Worm (Caenorhabditis elegans) whole organism, late embryonic: ENCODE results near the gene C34C12.9.

Experiments
- C38D4.7 ChIP-seq: fragments of 200-800 bp; sonication (Bioruptor generic); optimal IDR thresholded peaks from 2 replicates; lab custom pipeline; 2018; ENCODE audit warnings: mild to moderate bottlenecking, missing genetic modification characterization, moderate library complexity, missing compliant biosample characterization
- F13H6.1 ChIP-seq: sonication (generic microtip); optimal IDR thresholded peaks from 2 replicates; lab custom pipeline; 2016; ENCODE audit warnings: missing genetic modification characterization, missing compliant biosample characterization
- K02D7.2 ChIP-seq: sonication (generic microtip); optimal IDR thresholded peaks from 2 replicates; lab custom pipeline; 2017; ENCODE audit warnings: mild to moderate bottlenecking, missing genetic modification characterization, missing compliant biosample characterization
- K09A11.1 ChIP-seq: sonication (generic microtip); optimal IDR thresholded peaks from 2 replicates; lab custom pipeline; 2017; ENCODE audit warnings: antibody characterized with exemption, mild to moderate bottlenecking, missing genetic modification characterization, missing compliant biosample characterization; ENCODE audit not compliant: insufficient read depth
- T23F11.4 ChIP-seq: fragments of 200-800 bp; sonication (Bioruptor generic); optimal IDR thresholded peaks from 2 replicates; lab custom pipeline; 2018; ENCODE audit warnings: mild to moderate bottlenecking, missing genetic modification characterization, missing compliant biosample characterization
- Y22D7AL.16 ChIP-seq: sonication (generic microtip); optimal IDR thresholded peaks from 2 replicates; lab custom pipeline; 2016; ENCODE audit warnings: missing genetic modification characterization, missing compliant biosample characterization
- ama-1 ChIP-seq: fragments of 150-350 bp; optimal IDR thresholded peaks from 2 replicates; lab custom pipeline; 2014
- ceh-14 ChIP-seq: sonication (generic microtip); optimal IDR thresholded peaks from 2 replicates; lab custom pipeline; 2016; ENCODE audit warnings: missing genotype, missing genetic modification characterization, missing compliant biosample characterization
- ceh-19 ChIP-seq: fragments of 200-800 bp; sonication (Bioruptor generic); optimal IDR thresholded peaks from 2 replicates; lab custom pipeline; 2018; ENCODE audit warnings: mild to moderate bottlenecking, missing genetic modification characterization, missing compliant biosample characterization
- ceh-22 ChIP-seq: sonication (generic microtip); optimal IDR thresholded peaks from 2 replicates; lab custom pipeline; 2017; ENCODE audit warnings: missing biosample characterization, missing genetic modification characterization
- ceh-24 ChIP-seq: sonication (generic microtip); optimal IDR thresholded peaks from 2 replicates; lab custom pipeline; 2016; ENCODE audit warnings: mild to moderate bottlenecking, missing genetic modification characterization, missing compliant biosample characterization
- ceh-30 ChIP-seq: fragments of 150-350 bp; optimal IDR thresholded peaks from 2 replicates; lab custom pipeline; 2014; ENCODE audit warnings: missing biosample characterization, missing genetic modification characterization
- ceh-45 ChIP-seq: fragments of 200-800 bp; sonication (Bioruptor generic); IDR thresholded peaks from 2 replicates; pipeline ENCODE4 v1.3.6; 2022; ENCODE audit warnings: missing genetic modification reagents, missing genetic modification characterization, missing compliant biosample characterization
- ceh-9 ChIP-seq: sonication (generic microtip); optimal IDR thresholded peaks from 2 replicates; lab custom pipeline; 2016; ENCODE audit warnings: mild to moderate bottlenecking, missing genetic modification characterization, inconsistent platforms, missing compliant biosample characterization
- che-1 ChIP-seq: sonication (generic microtip); optimal IDR thresholded peaks from 2 replicates; lab custom pipeline; 2016; ENCODE audit warnings: mild to moderate bottlenecking, missing genetic modification characterization, missing compliant biosample characterization
- dve-1 ChIP-seq: sonication (generic microtip); optimal IDR thresholded peaks from 2 replicates; lab custom pipeline; 2017; ENCODE audit warnings: antibody characterized with exemption, mild to moderate bottlenecking, missing genetic modification characterization, missing compliant biosample characterization
- elt-2 ChIP-seq: sonication (generic microtip); optimal IDR thresholded peaks from 2 replicates; lab custom pipeline; 2016; ENCODE audit warnings: missing genetic modification reagents, missing genetic modification characterization, missing compliant biosample characterization
- elt-4 ChIP-seq: sonication (generic microtip); optimal IDR thresholded peaks from 2 replicates; lab custom pipeline; 2016; ENCODE audit warnings: missing genetic modification characterization, missing compliant biosample characterization
- ets-4 ChIP-seq: sonication (generic microtip); optimal IDR thresholded peaks from 2 replicates; lab custom pipeline; 2016; ENCODE audit warnings: missing genetic modification characterization, missing compliant biosample characterization
- eyg-1 ChIP-seq: sonication (generic microtip); optimal IDR thresholded peaks from 2 replicates; lab custom pipeline; 2016; ENCODE audit warnings: missing genotype, missing genetic modification characterization, missing compliant biosample characterization
- fax-1 ChIP-seq: sonication (generic microtip); optimal IDR thresholded peaks from 2 replicates; lab custom pipeline; 2016; ENCODE audit warnings: missing genotype, missing genetic modification characterization, missing compliant biosample characterization
- fkh-10 ChIP-seq: fragments of 150-350 bp; optimal IDR thresholded peaks from 2 replicates; lab custom pipeline; 2014; ENCODE audit warnings: missing biosample characterization, missing genetic modification reagents, missing genetic modification characterization
- fkh-6 ChIP-seq: sonication (generic microtip); optimal IDR thresholded peaks from 2 replicates; lab custom pipeline; 2016; ENCODE audit warnings: missing genetic modification characterization, missing compliant biosample characterization
- hlh-30 ChIP-seq: sonication (generic microtip); optimal IDR thresholded peaks from 2 replicates; lab custom pipeline; 2017; ENCODE audit warnings: antibody characterized with exemption, missing genetic modification characterization, missing compliant biosample characterization; ENCODE audit not compliant: insufficient read depth
- hlh-6 ChIP-seq: sonication (generic microtip); optimal IDR thresholded peaks from 2 replicates; lab custom pipeline; 2016; ENCODE audit warnings: missing genotype, missing genetic modification characterization, missing compliant biosample characterization
- hlh-8 ChIP-seq: sonication (generic microtip); optimal IDR thresholded peaks from 2 replicates; lab custom pipeline; 2016; ENCODE audit warnings: missing genotype, missing genetic modification characterization, missing compliant biosample characterization
- lim-6 ChIP-seq: sonication (generic microtip); optimal IDR thresholded peaks from 2 replicates; lab custom pipeline; 2016; ENCODE audit warnings: missing genetic modification characterization, missing compliant biosample characterization
- lin-11 ChIP-seq: fragments of 200-800 bp; sonication (Bioruptor generic); optimal IDR thresholded peaks from 2 replicates; lab custom pipeline; 2018; ENCODE audit warnings: mild to moderate bottlenecking, missing genetic modification characterization, missing compliant biosample characterization
- madf-2 ChIP-seq: sonication (generic microtip); optimal IDR thresholded peaks from 2 replicates; lab custom pipeline; 2017; ENCODE audit warnings: missing genetic modification characterization, missing compliant biosample characterization
- mec-3 ChIP-seq: sonication (generic microtip); optimal IDR thresholded peaks from 2 replicates; lab custom pipeline; 2016; ENCODE audit warnings: borderline replicate concordance, missing genetic modification characterization, missing compliant biosample characterization
- nfya-1 ChIP-seq: sonication (generic microtip); optimal IDR thresholded peaks from 2 replicates; lab custom pipeline; 2017; ENCODE audit warnings: missing genetic modification characterization, mild to moderate bottlenecking, missing compliant biosample characterization, antibody characterized with exemption, moderate library complexity
- nhr-11 ChIP-seq: fragments of 150-350 bp; optimal IDR thresholded peaks from 2 replicates; lab custom pipeline; 2014; ENCODE audit warnings: missing biosample characterization, missing genetic modification characterization
- nhr-232 ChIP-seq: sonication (generic microtip); optimal IDR thresholded peaks from 2 replicates; lab custom pipeline; 2016; ENCODE audit warnings: missing genetic modification characterization, missing compliant biosample characterization
- odd-2 ChIP-seq: sonication (generic microtip); optimal IDR thresholded peaks from 2 replicates; lab custom pipeline; 2017; ENCODE audit warnings: antibody characterized with exemption, mild to moderate bottlenecking, missing genetic modification characterization, missing compliant biosample characterization
- pag-3 ChIP-seq: sonication (generic microtip); optimal IDR thresholded peaks from 2 replicates; lab custom pipeline; 2016; ENCODE audit warnings: missing compliant biosample characterization, missing genetic modification characterization, borderline replicate concordance
- pat-9 ChIP-seq: fragments of 200-800 bp; sonication (Bioruptor generic); optimal IDR thresholded peaks from 2 replicates; lab custom pipeline; 2018; ENCODE audit warnings: mild to moderate bottlenecking, missing genetic modification characterization, moderate library complexity, missing compliant biosample characterization
- pax-1 ChIP-seq: fragments of 150-350 bp; optimal IDR thresholded peaks from 2 replicates; lab custom pipeline; 2014; ENCODE audit warnings: missing biosample characterization, missing genetic modification characterization
- pha-4 ChIP-seq: fragments of 150-350 bp; optimal IDR thresholded peaks from 2 replicates; lab custom pipeline; 2018; ENCODE audit warnings: missing biosample characterization, missing genetic modification reagents, missing genetic modification characterization
- pqm-1 ChIP-seq: sonication (generic microtip); optimal IDR thresholded peaks from 2 replicates; lab custom pipeline; 2016; ENCODE audit warnings: missing genetic modification characterization, missing compliant biosample characterization
- pros-1 ChIP-seq: fragments of 150-350 bp; optimal IDR thresholded peaks from 2 replicates; lab custom pipeline; 2014; ENCODE audit warnings: missing biosample characterization, missing genetic modification reagents, missing genetic modification characterization
- sdc-2 ChIP-seq: sonication (generic microtip); optimal IDR thresholded peaks from 2 replicates; lab custom pipeline; 2016; ENCODE audit warnings: missing genotype, missing genetic modification characterization, missing compliant biosample characterization
- sox-4 ChIP-seq: sonication (generic microtip); optimal IDR thresholded peaks from 2 replicates; lab custom pipeline; 2017; ENCODE audit warnings: mild to moderate bottlenecking, missing genetic modification characterization, inconsistent platforms, missing compliant biosample characterization
- syd-9 ChIP-seq: sonication (generic microtip); optimal IDR thresholded peaks from 2 replicates; lab custom pipeline; 2016; ENCODE audit warnings: mild to moderate bottlenecking, missing genetic modification characterization, moderate library complexity, missing compliant biosample characterization
- tbx-2 ChIP-seq: sonication (generic microtip); optimal IDR thresholded peaks from 2 replicates; lab custom pipeline; 2016; ENCODE audit warnings: missing genetic modification characterization, missing compliant biosample characterization
- tbx-7 ChIP-seq: sonication (generic microtip); optimal IDR thresholded peaks from 2 replicates; lab custom pipeline; 2016; ENCODE audit warnings: missing genotype, missing genetic modification characterization, missing compliant biosample characterization
- ttx-3 ChIP-seq: sonication (generic microtip); optimal IDR thresholded peaks from 2 replicates; lab custom pipeline; 2016; ENCODE audit warnings: missing genetic modification reagents, missing genetic modification characterization, missing compliant biosample characterization
- unc-42 ChIP-seq: sonication (generic microtip); optimal IDR thresholded peaks from 2 replicates; lab custom pipeline; 2016; ENCODE audit warnings: missing genotype, missing genetic modification characterization, missing compliant biosample characterization
- unc-86 ChIP-seq: sonication (generic microtip); optimal IDR thresholded peaks from 2 replicates; lab custom pipeline; 2016; ENCODE audit warnings: missing genetic modification characterization, missing compliant biosample characterization
- ztf-16 ChIP-seq: sonication (generic microtip); optimal IDR thresholded peaks from 2 replicates; lab custom pipeline; 2017; ENCODE audit warnings: missing genetic modification characterization, missing compliant biosample characterization

Gene C34C12.9

DNA sequence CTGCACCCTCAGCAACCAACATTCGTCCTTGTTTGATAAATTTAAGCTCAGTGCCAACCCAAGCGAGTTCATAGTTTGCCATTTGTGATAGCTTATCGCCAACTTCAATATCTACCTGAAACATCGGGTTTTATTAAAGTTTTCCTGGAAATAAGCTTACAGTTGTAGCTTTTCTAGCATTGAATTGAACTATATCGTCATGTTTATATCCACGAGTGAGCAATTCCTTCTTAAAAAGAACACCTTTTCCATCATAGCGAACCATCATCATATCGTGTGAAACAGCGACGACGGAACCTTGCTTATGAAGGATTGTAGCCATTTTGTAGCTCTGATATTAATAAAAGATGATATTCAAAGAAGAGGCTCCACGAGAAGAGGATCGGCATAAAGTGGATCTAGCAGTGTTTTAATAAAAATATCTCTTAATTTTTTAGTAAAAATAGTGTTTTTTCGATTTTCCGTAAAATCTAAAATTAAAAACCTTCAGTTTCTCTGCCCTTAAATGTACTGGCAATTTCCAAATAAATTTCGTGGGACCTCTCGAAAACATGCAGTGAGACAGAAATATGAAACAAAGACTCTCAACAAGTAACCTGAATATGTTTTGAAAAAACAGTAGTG is 27.0 kb upstream of the C34C12.9 start, which contains the start of gene M01F1.8:
Gene M01F1.8, minus strand, starts transcription at position 335 of the 624 bp plus-strand sequence.
- TF ChIP-seq pros-1 (tag; lab: Kevin White, UChicago), result no peak
- TF ChIP-seq fkh-6 (tag; lab: Kevin White, UChicago), result no peak
- TF ChIP-seq K09A11.1 (tag; lab: Kevin White, UChicago), result no peak
- no peak for TF ChIP-seq T23F11.4 (GFP tag; lab: Kevin White, UChicago)
- TF ChIP-seq dve-1, result no peak
- TF ChIP-seq eyg-1 (tag; lab: Kevin White, UChicago), result no peak
- no peak for TF ChIP-seq ceh-45
- TF ChIP-seq fkh-10, result no peak
- TF ChIP-seq, all 69 proteins: peak for 0

- TF ChIP-seq ceh-22 (tag; lab: Kevin White, UChicago) (no peak), lin-11 (tag; lab: Kevin White, UChicago) (peak; percentile 85), sox-4 (tag; lab: Kevin White, UChicago) (peak; percentile 91), pqm-1 (peak; percentile 100), pha-4 (tag; lab: Kevin White, UChicago) (no peak), pax-1 (tag; lab: Kevin White, UChicago) (no peak), ztf-16 (peak; percentile 98), hlh-6 (peak; percentile 99), fax-1 (tag; lab: Kevin White, UChicago) (peak; percentile 99), T23F11.4 (GFP tag; lab: Kevin White, UChicago) (peak; percentile 92), mec-3 (peak; percentile 100), sdc-2 (peak; percentile 93), pag-3 (tag; lab: Kevin White, UChicago) (peak; percentile 100), unc-42 (tag; lab: Kevin White, UChicago) (peak; percentile 91), ceh-9 (tag; lab: Kevin White, UChicago) (no peak), ceh-19 (peak; percentile 98), ets-4 (tag; lab: Kevin White, UChicago) (peak; percentile 100), pros-1 (tag; lab: Kevin White, UChicago) (no peak), odd-2 (no peak), tbx-7 (tag; lab: Kevin White, UChicago) (peak; percentile 100), ceh-14 (tag; lab: Kevin White, UChicago) (peak; percentile 100), unc-86 (tag; lab: Kevin White, UChicago) (peak; percentile 100), che-1 (tag; lab: Kevin White, UChicago) (peak; percentile 83), K02D7.2 (tag; lab: Kevin White, UChicago) (peak; percentile 97), dve-1 (no peak), hlh-8 (tag; lab: Kevin White, UChicago) (peak; percentile 100), pat-9 (tag; lab: Kevin White, UChicago) (peak; percentile 79), fkh-6 (tag; lab: Kevin White, UChicago) (peak; percentile 97), C38D4.7 (GFP tag; lab: Kevin White, UChicago) (peak; percentile 93), fkh-10 (no peak), tbx-2 (tag; lab: Kevin White, UChicago) (peak; percentile 100), hlh-30 (tag; lab: Kevin White, UChicago) (no peak), ttx-3 (tag; lab: Kevin White, UChicago) (peak; percentile 98), nhr-11 (tag; lab: Kevin White, UChicago) (no peak), ceh-24 (tag; lab: Kevin White, UChicago) (peak; percentile 92), elt-2 (tag; lab: Kevin White, UChicago) (peak; percentile 100), nhr-232 (tag; lab: Kevin White, UChicago) (peak; percentile 94), lim-6 (peak; percentile 100), syd-9 (tag; lab: Kevin White, UChicago) (peak; percentile 98), elt-4 (tag; lab: Kevin White, UChicago) (peak; percentile 100), madf-2 (tag; lab: Kevin White, UChicago) (peak; percentile 87), ceh-45 (peak; percentile 97), nfya-1 (tag; lab: Kevin White, UChicago) (no peak), ceh-30 (tag; lab: Kevin White, UChicago) (no peak), Y22D7AL.16 (tag; lab: Kevin White, UChicago) (peak; percentile 96), ama-1 (lab: Kevin White, UChicago) (no peak), F13H6.1 (tag; lab: Kevin White, UChicago) (peak; percentile 100)
These were observed 24.5 kb upstream of the C34C12.9 start for ce11 chrIII:3499850-3500249.
